Worm (Caenorhabditis elegans): ENCODE measurements around the gene cex-2.

cex-2 gene

DNA sequence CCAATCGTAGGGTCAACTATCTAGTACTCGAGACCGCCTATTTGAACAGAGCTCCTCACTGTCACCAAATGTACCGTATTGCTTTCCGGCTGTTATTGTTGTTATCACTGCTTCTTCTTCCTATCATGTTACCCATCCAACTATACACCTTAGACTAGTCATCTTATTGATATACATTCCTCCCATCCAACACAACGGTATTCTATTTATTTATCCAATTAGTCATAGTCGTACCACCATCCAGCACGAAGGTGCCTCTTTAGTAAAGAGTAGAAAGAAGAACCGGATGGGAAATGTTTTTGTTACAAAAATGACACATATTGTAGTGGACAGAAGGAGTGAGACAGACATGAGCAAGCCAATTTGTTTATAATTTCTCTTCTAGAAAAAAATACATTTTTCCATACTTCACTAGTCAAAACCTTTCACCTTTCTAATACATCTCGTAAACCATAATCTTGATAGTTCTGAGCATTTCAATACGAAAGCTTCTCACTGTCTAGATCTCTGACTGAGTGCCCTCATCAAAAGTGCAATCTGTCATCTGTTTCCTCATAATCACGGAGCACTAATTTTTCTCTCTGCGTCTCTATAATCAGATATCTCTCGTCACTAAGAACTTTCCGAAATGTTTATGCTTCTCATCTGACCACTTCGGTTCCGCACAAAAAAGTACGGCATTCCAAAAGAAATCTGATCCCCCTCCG is 24.9 kb downstream of the cex-2 start:
- TF ChIP-seq dve-1 (tag; optimal IDR thresholded peaks at IDR 0.05) (no peak), hlh-6 (tag; optimal IDR thresholded peaks at IDR 0.05) (no peak), ref-2 (tag; optimal IDR thresholded peaks at IDR 0.05) (no peak), npax-4 (tag; optimal IDR thresholded peaks at IDR 0.05) (no peak), Y22D7AL.16 (tag; optimal IDR thresholded peaks at IDR 0.05) (no peak), odd-2 (tag; optimal IDR thresholded peaks at IDR 0.05) (peak; percentile 3), unc-55 (GFP tag; optimal IDR thresholded peaks at IDR 0.05) (peak; percentile 69), rnt-1 (tag; optimal IDR thresholded peaks at IDR 0.05) (no peak), lim-6 (tag; optimal IDR thresholded peaks at IDR 0.05) (no peak)

DNA sequence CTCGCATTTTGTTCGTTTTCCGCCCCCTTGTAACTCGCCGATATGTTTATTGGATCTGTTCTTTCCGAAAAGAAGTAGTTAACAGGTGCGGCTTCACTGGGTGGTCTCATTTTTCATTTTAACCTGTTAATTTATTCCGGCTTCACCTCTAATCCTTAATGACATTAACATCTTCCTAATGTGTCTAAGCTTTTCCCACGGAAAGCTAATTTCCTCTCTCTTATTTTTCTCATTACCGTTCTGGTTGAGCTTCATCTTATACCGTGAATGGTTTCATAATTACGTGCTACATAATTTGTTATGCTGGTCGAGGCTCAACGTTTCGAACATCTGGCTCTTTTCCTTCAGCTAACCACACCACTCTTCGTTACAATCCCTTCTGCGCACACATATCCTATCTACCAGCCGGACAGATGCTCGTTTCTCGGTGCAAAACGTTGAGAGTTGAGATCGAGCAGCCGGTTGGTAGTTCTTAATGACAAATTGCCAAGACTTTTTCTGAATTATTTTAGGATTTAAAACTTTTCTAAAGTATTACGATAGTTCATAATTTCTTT is 25.8 kb downstream of the cex-2 start:
- TF ChIP-seq unc-42 (tag; optimal IDR thresholded peaks at IDR 0.05): peak; percentile 86
- no peak for TF ChIP-seq mec-3 (tag; optimal IDR thresholded peaks at IDR 0.05; ENCODE audit: borderline replicate concordance)
- TF ChIP-seq sdc-2 (tag; optimal IDR thresholded peaks at IDR 0.05): no peak
- no peak for TF ChIP-seq ceh-14 (tag; optimal IDR thresholded peaks at IDR 0.05)
- no peak for TF ChIP-seq ceh-45 (GFP tag; IDR thresholded peaks at IDR 0.05)
- no peak for TF ChIP-seq dmd-4 (tag; optimal IDR thresholded peaks at IDR 0.05; ENCODE audit: borderline replicate concordance)
- no peak for TF ChIP-seq ztf-16 (tag; optimal IDR thresholded peaks at IDR 0.05)
- TF ChIP-seq ets-4 (tag; optimal IDR thresholded peaks at IDR 0.05): no peak
- no peak for TF ChIP-seq pag-3 (tag; optimal IDR thresholded peaks at IDR 0.05; ENCODE audit: borderline replicate concordance)
- peak; percentile 36 for TF ChIP-seq tbx-2 (tag; optimal IDR thresholded peaks at IDR 0.05)
- TF ChIP-seq ama-1 (optimal IDR thresholded peaks at IDR 0.05): no peak

DNA sequence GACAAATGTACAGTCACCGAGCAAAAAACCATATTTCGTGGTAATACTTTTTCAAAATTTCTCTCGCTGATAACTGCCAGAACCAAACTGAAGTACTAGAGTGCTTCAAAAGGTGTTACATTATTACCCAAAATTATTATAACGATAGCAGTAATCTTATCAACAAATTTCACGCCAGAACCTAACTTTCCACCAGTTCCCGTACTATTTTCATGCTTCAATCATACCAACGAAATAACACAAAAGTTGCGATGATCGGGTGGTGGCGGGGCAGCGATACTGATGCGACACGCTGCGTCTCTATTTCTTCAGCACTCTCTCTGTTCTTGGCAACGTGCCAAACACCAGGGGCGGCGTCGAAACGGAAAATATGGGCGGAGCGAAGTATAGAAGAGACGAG is 26.3 kb downstream of the cex-2 start:
- TF ChIP-seq ceh-18 (tag; optimal IDR thresholded peaks at IDR 0.05): peak; percentile 10
- TF ChIP-seq ceh-31 (tag; optimal IDR thresholded peaks at IDR 0.05): no peak
- peak; percentile 26 for TF ChIP-seq nfya-1 (tag; optimal IDR thresholded peaks at IDR 0.05)
- no peak for TF ChIP-seq ref-2 (tag; optimal IDR thresholded peaks at IDR 0.05)
- no peak for TF ChIP-seq ceh-6 (GFP tag; optimal IDR thresholded peaks at IDR 0.05)
- TF ChIP-seq F13H6.1 (tag; optimal IDR thresholded peaks at IDR 0.05): no peak
- TF ChIP-seq ttx-3 (tag; optimal IDR thresholded peaks at IDR 0.05): no peak
- TF ChIP-seq elt-2 (tag; optimal IDR thresholded peaks at IDR 0.05): peak; percentile 55

- no peak for TF ChIP-seq lin-11 (tag; optimal IDR thresholded peaks at IDR 0.05)
Observed at ce11 chrII:7808153-7808552, 27.1 kb downstream of the cex-2 start.

DNA sequence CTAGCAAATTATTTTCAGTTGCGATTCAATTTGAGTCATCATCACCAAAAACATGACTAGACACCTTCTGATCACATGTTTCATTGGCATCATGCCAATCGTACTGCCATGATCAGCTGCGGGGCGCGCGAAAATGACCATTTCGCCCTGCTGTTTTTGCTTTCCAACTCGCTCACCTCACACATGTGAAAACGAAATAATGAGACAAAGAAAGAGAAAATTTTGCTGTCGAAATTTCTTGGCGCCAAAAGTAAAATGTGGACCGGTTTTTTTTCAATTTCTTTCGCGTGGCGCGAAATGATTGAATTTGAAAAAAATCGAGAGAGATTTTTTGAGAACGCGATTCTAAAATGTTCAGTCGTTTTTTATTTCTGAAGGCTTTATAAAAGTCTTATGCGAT is 28.3 kb downstream of the cex-2 start:
- TF ChIP-seq ref-2 (tag; optimal IDR thresholded peaks at IDR 0.05) (peak; percentile 35), unc-3 (GFP tag; conservative IDR thresholded peaks at IDR 0.05) (no peak), unc-3 (tag; optimal IDR thresholded peaks at IDR 0.05) (no peak), lim-6 (tag; optimal IDR thresholded peaks at IDR 0.05) (no peak), dmd-4 (tag; optimal IDR thresholded peaks at IDR 0.05; ENCODE audit: borderline replicate concordance) (no peak), ceh-19 (GFP tag; optimal IDR thresholded peaks at IDR 0.05) (no peak)

- TF ChIP-seq elt-2 (tag; optimal IDR thresholded peaks at IDR 0.05) (no peak), ceh-6 (GFP tag; optimal IDR thresholded peaks at IDR 0.05) (no peak), ceh-9 (tag; optimal IDR thresholded peaks at IDR 0.05) (no peak), K02D7.2 (tag; optimal IDR thresholded peaks at IDR 0.05) (no peak), Y22D7AL.16 (tag; optimal IDR thresholded peaks at IDR 0.05) (no peak), F13H6.1 (tag; optimal IDR thresholded peaks at IDR 0.05) (no peak), rnt-1 (tag; optimal IDR thresholded peaks at IDR 0.05) (no peak), sdc-2 (tag; optimal IDR thresholded peaks at IDR 0.05) (no peak), unc-86 (tag; optimal IDR thresholded peaks at IDR 0.05) (no peak), ceh-24 (tag; optimal IDR thresholded peaks at IDR 0.05) (no peak), che-1 (tag; optimal IDR thresholded peaks at IDR 0.05) (no peak), nhr-232 (tag; optimal IDR thresholded peaks at IDR 0.05) (no peak), fkh-10 (GFP tag; optimal IDR thresholded peaks at IDR 0.05) (no peak), odd-2 (tag; optimal IDR thresholded peaks at IDR 0.05) (no peak), gmeb-2 (tag; optimal IDR thresholded peaks at IDR 0.05) (no peak), ceh-22 (tag; optimal IDR thresholded peaks at IDR 0.05) (no peak), sox-2 (GFP tag; IDR thresholded peaks at IDR 0.05) (no peak)
Observed at ce11 chrII:7806054-7806453, 29.2 kb downstream of the cex-2 start.
